Fruit fly (Drosophila melanogaster) Kc167 (cell line): ENCODE measurements around the gene eIF3g1.

Experiments
- h ChIP-seq: fragments of >200 bp; optimal IDR thresholded peaks from 3 replicates; lab custom pipeline; 2018; ENCODE audit warnings: missing external identifiers
- insv ChIP-seq: fragments of >200 bp; optimal IDR thresholded peaks from 3 replicates; lab custom pipeline; 2018; ENCODE audit warnings: missing external identifiers
- psq ChIP-seq: fragments of >200 bp; optimal IDR thresholded peaks from 2 replicates; lab custom pipeline; 2017; ENCODE audit warnings: missing external identifiers
- ttk ChIP-seq: sonication (Bioruptor generic); optimal IDR thresholded peaks from 2 replicates; lab custom pipeline; 2017; ENCODE audit warnings: missing external identifiers

- no peak for TF ChIP-seq h (lab: Kevin White, UChicago)
- TF ChIP-seq psq = no peak
- TF ChIP-seq ttk (lab: Kevin White, UChicago) = no peak
- TF ChIP-seq insv (lab: Kevin White, UChicago) = no peak
Observed at dm6 chrX:2581793-2582503, 28.2 kb downstream of the eIF3g1 start.
